Worm (Caenorhabditis elegans) whole organism, dauer: Measurements from ENCODE around the gene ZK686.2.

Source experiments
- unc-62 ChIP-seq: sonication (generic microtip); optimal IDR thresholded peaks from 2 replicates; lab custom pipeline; 2017; ENCODE audit warnings: missing biosample characterization, missing genetic modification reagents, missing genetic modification characterization

Gene ZK686.2

DNA sequence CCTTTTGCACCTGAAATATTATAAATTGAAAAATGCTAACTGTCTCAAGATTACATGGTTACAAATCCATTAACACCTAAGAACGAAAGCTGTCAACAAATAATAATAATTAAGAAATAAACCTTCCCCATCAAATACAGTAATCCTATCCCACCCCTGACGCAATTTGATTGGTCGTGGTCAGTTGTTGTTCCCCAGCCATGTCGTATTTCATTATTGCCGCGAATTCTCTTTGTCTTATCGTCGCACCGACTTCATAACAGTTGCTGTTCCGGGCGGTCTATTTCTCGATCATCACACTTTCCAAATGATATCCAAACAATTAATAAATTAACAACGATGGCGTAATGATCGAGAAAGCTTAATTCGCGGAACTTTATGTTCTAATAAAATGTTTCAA is 12.7 kb upstream of the ZK686.2 start:
- TF ChIP-seq unc-62 (GFP tag; lab: Kevin White, UChicago), result no peak

- TF ChIP-seq unc-62 (GFP tag; lab: Kevin White, UChicago), result no peak
Measured at ce11 chrIII:7775983-7776440, 10.2 kb upstream of the ZK686.2 start, which contains the start of gene bath-15. TSS of gene bath-15 (minus strand) at chrIII:7776033.

DNA sequence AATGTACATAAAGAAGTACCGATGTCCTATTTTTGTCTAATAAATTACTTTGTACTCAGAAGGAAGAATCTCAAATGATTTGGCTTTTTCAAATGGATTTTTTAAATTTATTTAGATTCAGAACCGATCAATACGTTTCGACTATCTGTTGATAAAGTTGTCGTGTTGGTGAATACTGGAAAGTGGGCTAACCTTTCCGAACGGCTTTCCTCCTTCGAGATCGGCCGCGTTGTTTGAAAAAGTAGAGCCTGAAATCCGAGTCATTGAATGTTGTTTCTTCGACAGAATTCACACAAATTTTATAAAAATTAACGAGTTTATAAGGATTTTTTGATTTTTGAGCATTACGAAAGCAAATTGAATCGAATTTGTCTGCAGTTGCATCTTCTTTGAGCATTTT is 7.9 kb upstream of the ZK686.2 start:
- TF ChIP-seq unc-62 (GFP tag; lab: Kevin White, UChicago), result no peak

- no peak for TF ChIP-seq unc-62 (GFP tag; lab: Kevin White, UChicago)
Measured at ce11 chrIII:7772901-7773300, 7.0 kb upstream of the ZK686.2 start, which contains the start of the genes ZK686.6 and ZK686.1. TSS of gene ZK686.6 (minus strand) at chrIII:7773001. TSS of gene ZK686.1 (plus strand) at chrIII:7773134.

DNA sequence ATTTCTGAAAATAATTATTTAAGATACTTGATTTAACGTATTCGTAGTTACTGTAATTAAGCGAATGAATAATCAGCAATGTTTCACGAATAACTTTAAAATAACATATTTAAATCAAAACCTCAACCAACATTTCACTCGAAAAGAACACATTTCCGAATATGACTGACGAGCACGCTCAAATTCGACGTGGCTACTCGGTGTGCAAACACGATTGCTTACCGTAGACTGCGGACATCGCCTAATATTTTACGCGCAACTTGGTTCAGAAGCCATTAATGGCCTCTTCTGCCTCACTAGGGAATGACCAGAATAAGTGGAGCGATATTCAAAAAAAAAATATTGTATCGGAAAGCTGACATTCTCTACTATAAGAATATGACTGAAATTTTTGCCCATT is 4.1 kb upstream of the ZK686.2 start, which contains the start of gene snu-23:
Gene snu-23, minus strand, starts transcription at position 156 of the 400 bp plus-strand sequence.
- TF ChIP-seq unc-62 (GFP tag; lab: Kevin White, UChicago), result no peak

ce11 chrIII:7768963-7769362 is 3.1 kb upstream of the ZK686.2 start, which contains the start of gene ZK686.3:
TSS of gene ZK686.3 (minus strand) at chrIII:7769063.
- no peak for TF ChIP-seq unc-62 (GFP tag; lab: Kevin White, UChicago)

DNA sequence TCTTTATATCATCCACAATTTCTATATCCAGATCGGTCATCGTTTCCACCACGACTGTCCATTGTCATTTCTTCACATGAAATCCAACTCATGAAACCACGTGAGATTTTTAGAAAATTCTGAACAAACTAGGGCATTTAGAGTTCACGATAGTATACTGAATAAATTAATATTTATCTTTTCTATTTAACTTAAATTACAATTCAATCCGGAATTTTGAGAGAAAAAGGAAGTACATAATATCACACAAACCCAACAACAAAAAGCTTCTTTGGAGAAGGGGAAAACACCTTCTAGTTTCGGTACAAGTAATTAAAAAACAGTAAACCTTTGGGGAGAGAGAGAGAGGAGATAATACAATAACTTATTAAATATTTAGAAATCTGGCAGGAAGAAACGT is 1.6 kb upstream of the ZK686.2 start, which contains the start of gene ZK686.5:
Gene ZK686.5, minus strand, starts transcription at position 101 of the 400 bp plus-strand sequence.
- TF ChIP-seq unc-62 (GFP tag; lab: Kevin White, UChicago), result no peak

- TF ChIP-seq unc-62 (GFP tag; lab: Kevin White, UChicago), result no peak
Measured at ce11 chrIII:7763503-7763902, 2.3 kb downstream of the ZK686.2 start, which contains the start of gene mtx-2. TSS of gene mtx-2 (minus strand) at chrIII:7763603.

ce11 chrIII:7762250-7762649 is 3.6 kb downstream of the ZK686.2 start:
- no peak for TF ChIP-seq unc-62 (GFP tag; lab: Kevin White, UChicago)

- TF ChIP-seq unc-62 (GFP tag; lab: Kevin White, UChicago), result no peak
Measured at ce11 chrIII:7758562-7758961, 7.3 kb downstream of the ZK686.2 start, which contains the start of gene pcp-1. TSS of gene pcp-1 (plus strand) at chrIII:7758903.

ce11 chrIII:7754348-7754747 is 11.5 kb downstream of the ZK686.2 start, which contains the start of gene cdh-3:
TSS of gene cdh-3 (minus strand) at chrIII:7754448.
- TF ChIP-seq unc-62 (GFP tag; lab: Kevin White, UChicago), result no peak

DNA sequence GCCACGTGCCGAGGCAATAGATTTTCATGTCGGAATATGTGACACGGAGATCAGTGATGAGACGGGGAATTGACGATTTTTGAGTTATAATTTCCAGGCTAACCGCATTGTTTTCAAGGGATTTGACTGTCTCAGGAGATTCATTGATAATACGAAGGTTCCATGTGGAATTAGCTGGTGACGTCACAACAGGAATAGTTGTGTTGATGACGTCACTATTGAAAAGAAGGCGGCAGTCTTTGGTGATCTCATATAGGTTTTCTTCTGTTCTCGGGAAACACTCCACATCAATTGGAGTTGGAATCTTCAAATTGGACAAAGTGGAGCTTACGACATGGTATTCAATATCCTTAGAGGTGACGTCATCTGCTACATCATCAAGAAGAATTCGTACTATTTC is 22.7 kb downstream of the ZK686.2 start:
- TF ChIP-seq unc-62 (GFP tag; lab: Kevin White, UChicago), result no peak

- no peak for TF ChIP-seq unc-62 (GFP tag; lab: Kevin White, UChicago)
Measured at ce11 chrIII:7737646-7738258, 28.1 kb downstream of the ZK686.2 start.

DNA sequence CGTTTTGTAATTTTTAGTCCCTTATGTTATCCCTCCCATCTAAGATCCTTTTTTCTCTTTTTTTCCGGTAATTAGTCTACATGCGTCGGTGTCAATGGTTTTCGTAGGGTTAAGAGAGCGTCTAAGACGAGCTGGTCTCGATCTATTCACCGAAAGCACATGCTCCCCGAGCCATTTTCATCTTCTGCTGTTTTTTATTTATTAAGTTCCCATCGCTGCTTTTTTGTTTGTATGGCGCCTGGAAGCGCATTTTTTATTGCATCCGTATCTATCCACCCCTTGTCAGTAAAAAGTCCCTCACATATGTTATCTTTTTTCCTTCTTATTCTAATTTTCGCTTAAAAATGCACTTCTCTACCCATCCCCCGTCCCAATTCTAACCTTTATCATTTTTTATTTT is 29.0 kb downstream of the ZK686.2 start:
- TF ChIP-seq unc-62 (GFP tag; lab: Kevin White, UChicago), result no peak

DNA sequence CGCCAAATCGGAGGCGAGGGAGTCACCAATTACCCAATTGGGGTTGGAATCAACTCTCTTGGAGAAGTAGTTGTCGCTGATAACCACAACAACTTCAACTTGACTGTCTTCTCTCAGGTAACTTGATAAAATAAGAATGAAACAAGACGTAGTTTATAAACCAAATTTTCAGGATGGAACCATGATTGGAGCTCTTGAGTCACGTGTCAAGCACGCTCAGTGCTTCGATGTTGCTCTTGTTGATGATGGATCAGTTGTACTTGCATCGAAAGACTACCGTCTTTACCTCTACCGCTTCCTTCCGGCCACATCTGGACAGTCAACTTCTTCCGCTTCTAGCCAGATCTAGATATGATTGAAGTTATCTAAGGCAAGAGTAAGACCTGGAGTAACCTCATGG is 29.8 kb downstream of the ZK686.2 start:
- no peak for TF ChIP-seq unc-62 (GFP tag; lab: Kevin White, UChicago)

DNA sequence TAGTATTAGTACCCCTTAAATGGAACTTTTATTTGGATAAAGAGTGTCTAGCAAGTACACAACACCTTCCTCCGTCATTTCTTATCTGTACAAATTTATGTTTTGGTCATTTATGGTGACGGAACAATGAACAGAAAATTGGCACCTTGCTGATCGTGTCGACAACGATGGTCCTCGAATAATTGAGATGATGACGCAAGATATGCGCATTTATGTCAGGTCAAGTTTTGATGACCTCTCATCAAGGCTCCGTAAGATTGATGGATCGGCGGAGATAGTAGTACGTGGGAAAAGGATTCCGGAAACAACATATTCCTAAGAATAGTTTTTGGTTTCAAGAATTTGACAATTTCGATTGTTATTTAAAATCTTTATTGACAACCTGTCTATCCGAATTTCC is 31.7 kb downstream of the ZK686.2 start:
- TF ChIP-seq unc-62 (GFP tag; lab: Kevin White, UChicago), result no peak

DNA sequence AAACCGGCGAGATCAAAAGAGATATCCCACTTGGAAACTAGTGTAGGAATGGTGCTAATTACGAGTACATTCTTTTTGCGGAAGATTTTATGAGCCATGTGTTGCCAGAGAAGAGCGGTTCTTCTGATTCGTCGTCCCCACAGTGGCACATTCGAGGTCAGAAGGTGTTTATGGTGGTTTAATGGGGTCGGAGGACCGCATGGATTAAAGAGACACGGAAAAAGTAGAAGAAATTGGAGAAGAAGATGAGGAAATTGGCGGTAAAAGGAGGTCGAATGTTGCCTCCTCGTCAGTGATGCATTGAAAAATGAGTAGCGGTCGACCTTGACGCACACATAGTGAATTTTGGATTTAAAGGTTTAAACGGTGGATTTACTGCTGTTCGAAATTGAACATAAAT is 32.3 kb downstream of the ZK686.2 start:
- no peak for TF ChIP-seq unc-62 (GFP tag; lab: Kevin White, UChicago)
